Fruit fly (Drosophila melanogaster): ENCODE measurements around the gene CG32762.

Gene CG32762

DNA sequence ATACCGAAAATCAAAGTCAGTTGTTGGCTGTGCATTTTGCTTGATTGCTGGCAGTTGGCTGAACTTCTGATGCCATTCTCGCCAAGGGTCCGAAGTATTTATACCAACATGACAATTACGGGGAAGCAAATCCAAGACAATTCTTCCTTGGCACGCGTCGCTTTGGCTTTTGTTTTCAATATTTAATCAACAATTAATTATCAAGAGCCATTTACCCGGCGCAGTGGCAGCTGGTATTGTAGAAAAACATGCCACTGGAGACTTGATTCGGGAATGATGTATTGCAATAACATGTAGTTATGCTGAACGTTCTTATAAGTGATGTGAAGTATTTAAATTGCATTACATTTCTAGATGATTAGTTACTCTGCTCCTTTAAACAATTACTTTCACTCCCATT, at the start of gene CG32762, which contains the start of gene CG4151:
TSS of gene CG32762 (minus strand) at position 101 of the 400 bp plus-strand sequence.
TSS of gene CG4151 (plus strand) at position 348 of the 400 bp plus-strand sequence.
- TF ChIP-seq CG17801 (GFP tag; optimal IDR thresholded peaks at IDR 0.05; ENCODE audit: partially characterized antibody), result no peak

DNA sequence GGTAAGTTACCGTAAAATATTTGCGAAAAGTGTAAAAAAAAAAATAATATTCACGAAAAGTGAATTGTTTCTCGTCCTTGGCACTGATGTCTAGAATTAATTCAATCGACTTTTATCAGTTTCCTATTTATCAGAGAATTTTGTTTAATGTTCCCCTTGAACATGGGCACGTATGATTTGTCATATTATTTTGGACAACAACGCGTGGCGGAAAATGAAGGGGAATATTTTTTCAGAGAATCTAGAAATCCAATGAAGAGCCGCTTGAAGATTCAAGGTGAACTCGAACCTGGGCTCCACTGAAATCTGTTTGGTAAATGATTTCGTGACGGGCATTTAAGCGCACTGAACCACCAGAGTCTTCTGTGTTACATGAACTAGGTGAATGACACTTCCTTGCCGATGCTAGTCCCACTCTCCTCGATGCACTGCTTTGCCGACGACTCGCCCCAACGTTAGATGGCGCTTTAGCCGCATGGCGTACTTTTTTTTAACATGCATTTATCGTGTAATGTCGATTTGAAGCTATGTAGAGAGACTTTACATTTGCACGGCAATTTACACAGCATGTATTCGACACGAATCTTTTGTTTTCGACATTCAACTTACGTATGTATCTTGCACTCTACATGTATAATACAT, 23.3 kb upstream of the CG32762 start:
- peak; percentile 19 for TF ChIP-seq CG17801 (GFP tag; optimal IDR thresholded peaks at IDR 0.05; ENCODE audit: partially characterized antibody)

DNA sequence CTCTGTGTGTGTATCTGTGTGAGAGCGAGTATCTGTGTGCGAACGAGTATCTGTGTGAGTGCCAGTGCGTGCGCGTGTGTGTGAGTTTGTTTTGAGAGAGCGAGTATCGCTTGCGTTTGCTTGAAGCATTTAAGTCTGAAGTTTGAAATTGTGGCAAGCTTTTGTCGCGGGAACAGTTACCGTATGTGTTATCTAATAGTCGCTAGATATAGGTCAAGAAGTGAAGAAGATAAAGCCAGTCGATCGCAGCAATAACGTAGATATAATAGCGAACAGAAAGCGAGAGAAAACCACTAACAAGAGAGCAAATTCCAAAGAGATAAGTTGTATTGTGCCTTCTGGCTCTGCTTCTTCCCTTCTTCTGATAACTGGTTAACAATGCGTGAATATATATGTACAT, 17.2 kb upstream of the CG32762 start:
- TF ChIP-seq CG17801 (GFP tag; optimal IDR thresholded peaks at IDR 0.05; ENCODE audit: partially characterized antibody), result no peak

DNA sequence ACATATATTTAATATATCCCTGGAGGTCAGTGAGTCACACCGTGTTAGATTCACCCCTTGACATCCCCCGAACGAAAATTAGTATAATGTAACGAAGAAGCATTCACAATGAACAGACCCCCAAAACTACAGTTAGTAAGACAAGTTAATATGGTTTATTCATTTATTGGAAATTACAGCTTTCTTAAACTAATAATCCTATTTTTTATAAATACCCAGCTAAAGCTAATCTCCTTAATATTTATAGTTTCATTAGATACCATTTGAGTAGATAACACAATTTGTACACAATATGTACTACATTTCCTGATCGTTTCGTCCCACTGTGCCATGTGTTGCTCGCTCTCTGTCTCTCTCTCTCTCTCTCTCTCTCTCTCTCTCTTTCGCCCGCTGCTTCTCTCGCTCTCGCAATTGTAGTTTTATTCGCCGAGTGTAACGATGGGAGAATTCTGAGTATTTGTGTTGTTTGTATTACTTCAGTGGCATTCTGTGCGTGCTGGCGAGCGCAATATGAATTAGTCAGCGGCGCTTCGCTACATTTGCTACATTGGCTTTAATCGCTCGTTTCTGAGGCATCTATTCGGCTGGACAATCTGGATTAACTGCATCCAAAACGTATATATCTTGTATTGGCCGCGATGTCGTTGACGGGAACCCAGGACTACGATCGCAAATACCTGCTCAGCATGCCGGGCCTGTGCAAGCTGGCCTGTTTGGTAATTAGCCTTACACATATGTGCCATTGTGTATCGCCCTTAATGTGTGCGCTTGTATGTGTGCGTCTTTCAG, 15.9 kb upstream of the CG32762 start:
- TF ChIP-seq CG17801 (GFP tag; optimal IDR thresholded peaks at IDR 0.05; ENCODE audit: partially characterized antibody), result peak; percentile 24

DNA sequence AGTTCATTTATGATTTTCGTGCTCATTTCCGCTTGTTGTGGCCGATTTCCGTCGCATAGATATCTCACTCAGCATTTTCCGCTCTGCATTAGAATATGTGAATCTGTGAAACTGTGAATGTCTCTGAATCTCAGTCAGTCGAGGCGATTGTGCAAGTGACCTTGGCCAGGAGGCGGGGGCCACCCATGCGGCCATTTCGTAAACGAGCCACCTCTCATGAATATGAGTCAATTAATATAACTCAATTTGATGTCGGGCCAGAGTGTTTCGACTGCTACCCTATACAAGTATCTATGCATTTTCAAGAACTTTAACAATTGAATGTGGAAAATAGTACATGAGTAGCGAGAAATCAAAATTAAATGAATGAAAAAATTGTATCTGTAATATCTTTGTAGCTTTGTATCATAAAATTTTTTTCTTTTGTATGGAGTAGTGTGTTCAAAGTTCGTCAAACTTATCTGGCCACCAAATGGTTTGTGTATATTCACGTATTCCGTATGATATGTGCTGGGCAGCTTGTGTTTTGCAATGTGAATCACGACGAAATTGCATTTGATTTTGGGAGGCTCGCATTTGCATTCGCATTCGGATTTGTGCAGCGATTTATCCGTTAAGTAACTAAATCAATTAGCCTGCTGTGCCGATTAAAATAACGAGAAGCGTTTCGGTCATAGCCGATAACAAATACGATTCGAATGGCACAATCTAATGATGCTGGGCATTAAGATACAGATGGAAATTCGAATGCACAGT, 15.1 kb upstream of the CG32762 start, which contains the start of gene CG12730:
TSS of gene CG12730 (plus strand) at position 706 of the 756 bp plus-strand sequence.
- no peak for TF ChIP-seq CG17801 (GFP tag; optimal IDR thresholded peaks at IDR 0.05; ENCODE audit: partially characterized antibody)

DNA sequence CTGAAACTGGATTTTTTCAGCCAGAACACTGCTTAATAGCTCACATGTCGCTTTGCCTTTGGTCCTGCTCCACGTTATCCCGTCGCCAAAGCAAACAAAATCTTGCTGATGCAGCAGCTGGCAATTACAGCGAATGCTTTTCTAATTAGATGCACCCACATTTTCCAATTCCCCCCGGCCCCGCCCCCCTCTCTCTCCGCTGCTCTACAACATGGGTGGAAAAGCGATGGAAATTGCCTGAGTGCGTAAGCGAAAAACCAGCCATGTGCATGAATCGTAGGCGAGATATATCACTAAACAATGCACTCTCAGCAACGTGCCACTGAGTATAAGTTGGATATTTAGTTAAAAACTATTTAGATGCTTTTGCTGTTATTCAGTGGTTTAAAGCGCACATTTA, 14.1 kb upstream of the CG32762 start:
- no peak for TF ChIP-seq CG17801 (GFP tag; optimal IDR thresholded peaks at IDR 0.05; ENCODE audit: partially characterized antibody)

DNA sequence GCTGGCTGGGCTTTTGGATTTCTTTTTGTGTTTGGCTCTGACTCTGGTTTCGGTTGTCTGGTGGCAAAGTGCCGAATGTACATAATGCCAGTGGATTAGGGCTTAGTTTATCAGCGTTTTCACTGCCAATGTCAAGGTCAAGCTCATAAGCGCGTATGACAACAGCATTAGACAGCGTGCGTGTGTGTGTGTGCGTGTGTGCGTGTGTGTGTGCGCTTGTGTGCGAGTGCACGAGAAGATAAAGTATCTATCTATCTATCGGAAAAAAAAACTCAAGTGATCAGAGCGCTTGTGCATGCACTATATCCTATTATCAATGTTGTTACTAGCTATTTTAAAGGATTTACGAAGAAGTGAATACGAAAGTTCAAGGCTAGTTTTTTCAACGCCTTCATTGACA, 10.1 kb upstream of the CG32762 start:
- TF ChIP-seq CG17801 (GFP tag; optimal IDR thresholded peaks at IDR 0.05; ENCODE audit: partially characterized antibody), result no peak

DNA sequence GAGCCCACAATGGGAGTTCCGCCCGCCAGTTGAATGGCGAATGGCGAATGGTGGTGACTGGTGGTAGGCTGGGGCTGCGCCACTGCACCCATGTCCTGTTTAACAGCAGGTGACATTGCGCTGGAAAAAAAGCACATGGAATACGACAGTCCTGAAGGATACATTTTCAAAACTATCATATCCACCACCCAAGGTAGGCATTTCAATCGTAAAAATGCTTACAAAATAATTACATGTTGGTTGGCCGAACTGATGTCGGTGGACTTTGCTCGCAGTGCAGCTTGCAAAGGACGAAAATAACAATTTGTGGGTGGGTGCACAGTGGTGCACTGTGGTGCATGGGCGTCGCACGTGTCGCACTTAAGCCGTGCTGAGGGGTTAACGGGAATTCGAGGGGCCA, 2.9 kb upstream of the CG32762 start:
- no peak for TF ChIP-seq CG17801 (GFP tag; optimal IDR thresholded peaks at IDR 0.05; ENCODE audit: partially characterized antibody)

DNA sequence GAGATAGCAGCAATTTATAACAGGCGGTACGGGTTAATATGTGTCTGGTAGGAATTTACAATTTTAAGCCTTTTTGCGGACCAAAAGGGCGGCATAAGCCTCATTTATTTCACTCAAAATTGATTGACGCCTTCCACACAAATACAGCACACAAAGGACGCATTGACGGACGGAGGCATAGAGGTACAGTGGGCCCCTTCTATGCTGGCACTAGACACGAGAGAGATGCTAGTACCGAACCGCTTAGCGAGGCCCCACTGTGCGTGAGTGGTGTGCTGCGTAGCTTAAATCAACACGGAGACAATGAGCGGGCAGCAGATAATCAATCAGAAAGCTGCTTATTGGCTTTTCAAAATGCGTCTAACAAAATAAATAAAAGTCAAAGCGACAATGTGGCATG, 4.3 kb downstream of the CG32762 start:
- TF ChIP-seq CG17801 (GFP tag; optimal IDR thresholded peaks at IDR 0.05; ENCODE audit: partially characterized antibody), result no peak

DNA sequence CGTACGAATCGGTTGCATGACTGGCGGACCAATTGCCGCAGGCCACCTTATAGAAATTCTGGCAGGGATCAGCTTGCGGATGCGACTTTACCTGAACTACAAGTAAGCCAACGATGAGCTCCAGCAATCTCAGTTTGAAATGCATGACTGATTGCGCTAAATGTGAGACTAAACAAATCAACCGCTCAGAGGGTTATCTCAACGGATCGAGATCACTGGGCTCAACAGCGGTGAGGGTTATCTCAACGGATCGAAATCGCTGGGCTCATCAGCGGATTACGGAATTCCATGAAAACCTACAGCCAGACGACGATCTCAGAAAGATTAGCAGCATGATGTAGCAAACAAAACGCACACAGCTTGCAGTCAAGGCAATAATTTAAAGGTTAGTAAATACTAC, 5.1 kb downstream of the CG32762 start, which contains the start of gene frma:
TSS of gene frma (minus strand) at position 152 of the 400 bp plus-strand sequence.
- no peak for TF ChIP-seq CG17801 (GFP tag; optimal IDR thresholded peaks at IDR 0.05; ENCODE audit: partially characterized antibody)

DNA sequence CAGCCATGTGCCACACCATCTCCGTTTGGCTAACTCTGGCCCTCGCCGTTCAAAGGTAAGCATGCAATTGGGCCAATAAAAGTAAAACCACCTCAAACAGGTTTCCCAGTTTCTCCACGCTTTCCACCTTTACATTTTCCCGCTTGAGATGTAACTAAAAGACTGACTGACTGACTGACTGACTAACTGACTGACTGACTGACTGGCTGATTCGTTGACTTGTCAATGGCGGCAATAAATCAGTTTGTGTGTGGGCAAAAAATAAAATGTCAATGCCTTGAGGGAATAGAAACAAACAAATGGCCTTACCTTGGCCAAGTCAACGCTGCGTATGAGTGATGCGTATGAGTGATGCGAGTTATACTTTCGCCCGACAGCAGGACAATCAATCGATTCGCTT, 13.6 kb downstream of the CG32762 start:
- no peak for TF ChIP-seq CG17801 (GFP tag; optimal IDR thresholded peaks at IDR 0.05; ENCODE audit: partially characterized antibody)

DNA sequence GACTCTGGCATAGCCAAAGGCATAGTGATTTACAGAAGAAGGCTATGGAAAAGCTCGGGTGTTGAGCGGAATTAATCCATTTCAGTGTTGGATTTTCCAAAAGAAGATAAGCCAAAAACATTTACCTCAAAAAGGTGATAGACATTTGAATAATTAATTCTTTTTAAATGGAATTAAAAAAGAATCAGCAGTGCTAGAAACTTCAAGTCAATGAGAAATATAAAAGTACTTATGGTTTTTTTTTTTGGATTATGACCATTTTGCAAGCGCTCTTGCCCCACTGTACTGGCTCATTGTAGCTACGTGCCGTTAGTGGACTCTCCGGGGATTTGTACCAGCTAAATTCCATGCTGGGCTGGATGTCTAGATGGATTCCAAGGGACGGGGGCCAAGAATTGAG, 15.1 kb downstream of the CG32762 start:
- TF ChIP-seq CG17801 (GFP tag; optimal IDR thresholded peaks at IDR 0.05; ENCODE audit: partially characterized antibody), result no peak
